Worm (Caenorhabditis elegans) whole organism, early embryonic: Measurements from ENCODE around the gene F22B7.9.

Experiments
- B0310.2 ChIP-seq: sonication (generic microtip); optimal IDR thresholded peaks from 2 replicates; lab custom pipeline; 2016; ENCODE audit warnings: mild to moderate bottlenecking, missing genetic modification characterization, missing compliant biosample characterization
- F13C5.2 ChIP-seq: sonication (generic microtip); optimal IDR thresholded peaks from 2 replicates; lab custom pipeline; 2017; ENCODE audit warnings: mild to moderate bottlenecking, missing genetic modification characterization, inconsistent platforms, missing compliant biosample characterization
- aly-1 ChIP-seq: sonication (generic microtip); optimal IDR thresholded peaks from 2 replicates; lab custom pipeline; 2016; ENCODE audit warnings: missing genetic modification characterization, missing compliant biosample characterization
- ama-1 ChIP-seq: fragments of 150-350 bp; optimal IDR thresholded peaks from 2 replicates; lab custom pipeline; 2014
- ceh-13 ChIP-seq: fragments of 200-800 bp; sonication (Bioruptor generic); optimal IDR thresholded peaks from 2 replicates; lab custom pipeline; 2018; ENCODE audit warnings: mild to moderate bottlenecking, missing genetic modification characterization, missing compliant biosample characterization
- ceh-36 ChIP-seq: sonication (generic microtip); optimal IDR thresholded peaks from 2 replicates; lab custom pipeline; 2016; ENCODE audit warnings: missing genetic modification characterization, inconsistent platforms, missing compliant biosample characterization
- ets-7 ChIP-seq: sonication (generic microtip); optimal IDR thresholded peaks from 2 replicates; lab custom pipeline; 2016; ENCODE audit warnings: missing genotype, missing genetic modification characterization, missing compliant biosample characterization
- flt-1 ChIP-seq: fragments of 200-800 bp; sonication (Bioruptor generic); IDR thresholded peaks from 2 replicates; pipeline ENCODE4 v1.3.6; 2022; ENCODE audit warnings: missing genetic modification characterization, missing compliant biosample characterization
- hmbx-1 ChIP-seq: sonication (generic microtip); optimal IDR thresholded peaks from 2 replicates; lab custom pipeline; 2016; ENCODE audit warnings: mild to moderate bottlenecking, missing genetic modification characterization, missing compliant biosample characterization
- hmg-4 ChIP-seq: fragments of 200-800 bp; sonication (Bioruptor generic); optimal IDR thresholded peaks from 2 replicates; lab custom pipeline; 2018; ENCODE audit warnings: mild to moderate bottlenecking, missing genetic modification characterization, missing compliant biosample characterization
- hnd-1 ChIP-seq: sonication (generic microtip); optimal IDR thresholded peaks from 2 replicates; lab custom pipeline; 2016; ENCODE audit warnings: missing genetic modification characterization, missing compliant biosample characterization
- pes-1 ChIP-seq: fragments of 200-800 bp; sonication (Bioruptor generic); IDR thresholded peaks from 2 replicates; pipeline ENCODE4 v1.3.6; 2022; ENCODE audit warnings: missing genetic modification reagents, missing genetic modification characterization, missing compliant biosample characterization
- scrt-1 ChIP-seq: fragments of 200-800 bp; sonication (Bioruptor generic); IDR thresholded peaks from 2 replicates; pipeline ENCODE4 v1.3.6; 2022; ENCODE audit warnings: missing genetic modification characterization, missing compliant biosample characterization
- sea-1 ChIP-seq: fragments of 200-800 bp; sonication (Bioruptor generic); conservative IDR thresholded peaks from 2 replicates; pipeline ENCODE4 v1.3.6; 2022; ENCODE audit warnings: missing genetic modification characterization, missing compliant biosample characterization
- tbx-11 ChIP-seq: fragments of 200-800 bp; sonication (Bioruptor generic); IDR thresholded peaks from 2 replicates; pipeline ENCODE4 v1.3.6; 2022; ENCODE audit warnings: missing genetic modification characterization, missing compliant biosample characterization
- tbx-37 ChIP-seq: fragments of 200-800 bp; sonication (Bioruptor generic); conservative IDR thresholded peaks from 2 replicates; pipeline ENCODE4 v1.3.6; 2022; ENCODE audit warnings: missing genetic modification reagents, missing genetic modification characterization, missing compliant biosample characterization
- tra-4 ChIP-seq: sonication (generic microtip); optimal IDR thresholded peaks from 2 replicates; lab custom pipeline; 2017; ENCODE audit warnings: missing genetic modification characterization, missing compliant biosample characterization

Gene F22B7.9

DNA sequence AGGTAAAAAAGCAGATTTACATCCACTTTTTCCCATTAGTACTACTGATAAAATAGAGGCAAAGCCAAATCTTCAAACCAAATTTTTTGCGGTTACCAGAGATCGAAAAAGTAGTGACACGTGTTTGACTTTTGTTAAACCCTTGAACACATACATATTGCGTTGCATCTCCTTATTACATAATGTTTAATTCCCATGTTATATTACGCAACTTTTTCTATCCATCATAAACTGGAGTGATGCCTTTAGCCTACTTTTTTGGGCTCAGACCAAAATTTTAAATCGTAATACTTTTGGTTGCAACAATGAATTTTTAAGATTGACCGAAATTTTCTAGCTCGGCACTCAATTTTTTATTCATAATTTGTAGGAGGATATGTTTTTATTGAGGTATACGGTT lies 31.7 kb downstream of the F22B7.9 start:
- TF ChIP-seq ceh-36 (tag; lab: Kevin White, UChicago) = no peak
- no peak for TF ChIP-seq scrt-1 (GFP tag; lab: Robert Waterston, UW)
- TF ChIP-seq ets-7 (tag; lab: Kevin White, UChicago) = no peak

DNA sequence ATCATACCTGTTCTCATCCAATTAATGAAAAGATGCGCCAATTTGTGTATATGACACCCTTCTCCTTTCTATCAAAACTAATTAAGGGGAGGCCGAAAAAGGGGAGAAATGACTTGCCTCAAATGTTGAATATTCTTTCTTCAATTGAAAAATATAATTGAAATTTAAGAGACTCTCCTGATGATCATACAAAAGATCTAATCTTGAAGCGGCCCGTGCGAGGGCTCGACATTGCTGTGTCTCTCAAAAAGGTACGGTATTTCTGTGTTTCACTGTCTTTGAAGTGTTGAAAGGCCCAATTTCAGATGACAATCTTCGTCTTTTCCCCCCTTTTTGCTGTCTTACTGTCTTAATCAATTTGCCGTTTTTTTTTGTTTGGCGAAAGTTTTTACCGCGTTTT lies 32.7 kb downstream of the F22B7.9 start:
- TF ChIP-seq F13C5.2 (tag; lab: Kevin White, UChicago) = no peak
- TF ChIP-seq scrt-1 (GFP tag; lab: Robert Waterston, UW) = no peak
- TF ChIP-seq tra-4 (tag; lab: Kevin White, UChicago) = no peak

DNA sequence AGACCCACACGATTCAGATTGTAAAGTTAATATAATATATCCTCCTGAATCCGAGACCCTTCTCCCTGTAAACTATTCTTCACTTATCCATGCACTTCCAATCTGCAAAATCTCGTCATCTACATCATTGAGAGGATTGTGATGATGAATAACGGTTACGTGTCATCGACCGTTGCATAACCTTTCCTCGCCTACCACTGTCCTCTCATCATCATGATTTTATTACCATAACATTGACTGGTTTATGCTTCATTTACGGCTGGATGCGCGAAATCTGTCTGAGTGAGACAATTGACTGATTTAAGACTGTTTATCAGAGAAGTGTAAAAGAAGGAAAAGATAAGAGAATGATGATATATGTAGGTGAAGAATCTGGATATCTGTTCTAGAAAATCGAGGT lies 33.5 kb downstream of the F22B7.9 start:
- TF ChIP-seq F13C5.2 (tag; lab: Kevin White, UChicago) (no peak), ceh-13 (GFP tag; lab: Kevin White, UChicago) (no peak), hnd-1 (tag; lab: Kevin White, UChicago) (no peak)

ce11 chrIII:8618412-8618960 lies 35.2 kb downstream of the F22B7.9 start, which contains the start of gene C13G5.2:
TSS of gene C13G5.2 (minus strand) at chrIII:8618462.
- TF ChIP-seq sea-1 (GFP tag; lab: Robert Waterston, UW) = no peak
- TF ChIP-seq aly-1 = no peak
- TF ChIP-seq ama-1 (lab: Kevin White, UChicago) = no peak
- no peak for TF ChIP-seq hnd-1 (tag; lab: Kevin White, UChicago)
- TF ChIP-seq ceh-36 (tag; lab: Kevin White, UChicago) = no peak
- TF ChIP-seq tbx-37 (GFP tag; lab: Robert Waterston, UW) = no peak
- no peak for TF ChIP-seq scrt-1 (GFP tag; lab: Robert Waterston, UW)
- TF ChIP-seq hmg-4 = no peak
- TF ChIP-seq hmbx-1 (tag; lab: Kevin White, UChicago) = no peak
- TF ChIP-seq flt-1 (GFP tag; lab: Robert Waterston, UW) = no peak
- no peak for TF ChIP-seq tbx-11 (GFP tag; lab: Robert Waterston, UW)
- no peak for TF ChIP-seq F13C5.2 (tag; lab: Kevin White, UChicago)

ce11 chrIII:8616587-8616986 lies 37.1 kb downstream of the F22B7.9 start, which contains the start of gene C06E1.11:
TSS of gene C06E1.11 (minus strand) at chrIII:8616687.
- no peak for TF ChIP-seq ets-7 (tag; lab: Kevin White, UChicago)
- no peak for TF ChIP-seq F13C5.2 (tag; lab: Kevin White, UChicago)
- TF ChIP-seq flt-1 (GFP tag; lab: Robert Waterston, UW) = no peak
- no peak for TF ChIP-seq tbx-11 (GFP tag; lab: Robert Waterston, UW)
- no peak for TF ChIP-seq ceh-36 (tag; lab: Kevin White, UChicago)
- TF ChIP-seq scrt-1 (GFP tag; lab: Robert Waterston, UW) = no peak
- TF ChIP-seq pes-1 = no peak
- no peak for TF ChIP-seq sea-1 (GFP tag; lab: Robert Waterston, UW)
- no peak for TF ChIP-seq tra-4 (tag; lab: Kevin White, UChicago)
- no peak for TF ChIP-seq hmbx-1 (tag; lab: Kevin White, UChicago)
- no peak for TF ChIP-seq tbx-37 (GFP tag; lab: Robert Waterston, UW)
- no peak for TF ChIP-seq hnd-1 (tag; lab: Kevin White, UChicago)
- no peak for TF ChIP-seq hmg-4
- no peak for TF ChIP-seq ceh-13 (GFP tag; lab: Kevin White, UChicago)
- no peak for TF ChIP-seq ama-1 (lab: Kevin White, UChicago)
- TF ChIP-seq B0310.2 (tag; lab: Kevin White, UChicago) = no peak
- TF ChIP-seq aly-1 = no peak

DNA sequence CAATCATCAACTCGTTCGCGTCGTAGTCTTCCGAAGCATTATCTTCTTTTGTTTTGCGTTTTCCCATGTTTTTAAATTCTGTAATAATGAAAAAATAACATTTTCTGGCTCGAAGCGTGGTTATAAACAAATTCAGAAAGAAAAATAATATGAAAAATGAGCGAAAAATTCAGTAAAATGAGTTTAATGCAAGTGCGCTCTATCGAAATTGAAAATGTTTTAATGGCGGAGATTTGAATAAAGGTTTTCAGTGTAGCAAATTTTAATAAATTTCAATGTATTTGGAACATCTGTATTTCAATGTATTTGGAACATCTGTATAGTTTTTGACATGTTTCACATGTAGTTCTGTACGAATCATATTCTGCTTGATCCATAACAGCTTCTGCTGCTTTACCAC lies 39.2 kb downstream of the F22B7.9 start, which contains the start of gene rha-2:
rha-2 (minus strand) TSS at position 80 of the 400 bp plus-strand sequence.
- no peak for TF ChIP-seq ceh-13 (GFP tag; lab: Kevin White, UChicago)

ce11 chrIII:8613573-8613972 lies 40.2 kb downstream of the F22B7.9 start:
- TF ChIP-seq ceh-36 (tag; lab: Kevin White, UChicago) = no peak
- TF ChIP-seq pes-1 = no peak
- TF ChIP-seq ceh-13 (GFP tag; lab: Kevin White, UChicago) = no peak
- no peak for TF ChIP-seq B0310.2 (tag; lab: Kevin White, UChicago)
- TF ChIP-seq F13C5.2 (tag; lab: Kevin White, UChicago) = no peak
- TF ChIP-seq ets-7 (tag; lab: Kevin White, UChicago) = no peak
- no peak for TF ChIP-seq tbx-37 (GFP tag; lab: Robert Waterston, UW)
- no peak for TF ChIP-seq tbx-11 (GFP tag; lab: Robert Waterston, UW)
- no peak for TF ChIP-seq ama-1 (lab: Kevin White, UChicago)
- TF ChIP-seq scrt-1 (GFP tag; lab: Robert Waterston, UW) = no peak
- TF ChIP-seq aly-1 = no peak
- TF ChIP-seq sea-1 (GFP tag; lab: Robert Waterston, UW) = no peak
- TF ChIP-seq tra-4 (tag; lab: Kevin White, UChicago) = no peak
- TF ChIP-seq hmg-4 = no peak
- TF ChIP-seq hnd-1 (tag; lab: Kevin White, UChicago) = no peak
- no peak for TF ChIP-seq flt-1 (GFP tag; lab: Robert Waterston, UW)
- no peak for TF ChIP-seq hmbx-1 (tag; lab: Kevin White, UChicago)

- no peak for TF ChIP-seq hmbx-1 (tag; lab: Kevin White, UChicago)
- no peak for TF ChIP-seq tbx-37 (GFP tag; lab: Robert Waterston, UW)
- TF ChIP-seq tbx-11 (GFP tag; lab: Robert Waterston, UW) = no peak
- no peak for TF ChIP-seq F13C5.2 (tag; lab: Kevin White, UChicago)
- no peak for TF ChIP-seq ceh-36 (tag; lab: Kevin White, UChicago)
- TF ChIP-seq ceh-13 (GFP tag; lab: Kevin White, UChicago) = no peak
- no peak for TF ChIP-seq hmg-4
- no peak for TF ChIP-seq B0310.2 (tag; lab: Kevin White, UChicago)
- TF ChIP-seq ama-1 (lab: Kevin White, UChicago) = no peak
- TF ChIP-seq flt-1 (GFP tag; lab: Robert Waterston, UW) = no peak
Measured at ce11 chrIII:8611282-8611681, 42.4 kb downstream of the F22B7.9 start.
